Worm (Caenorhabditis elegans): Measurements from ENCODE around the gene sws-1.

DNA sequence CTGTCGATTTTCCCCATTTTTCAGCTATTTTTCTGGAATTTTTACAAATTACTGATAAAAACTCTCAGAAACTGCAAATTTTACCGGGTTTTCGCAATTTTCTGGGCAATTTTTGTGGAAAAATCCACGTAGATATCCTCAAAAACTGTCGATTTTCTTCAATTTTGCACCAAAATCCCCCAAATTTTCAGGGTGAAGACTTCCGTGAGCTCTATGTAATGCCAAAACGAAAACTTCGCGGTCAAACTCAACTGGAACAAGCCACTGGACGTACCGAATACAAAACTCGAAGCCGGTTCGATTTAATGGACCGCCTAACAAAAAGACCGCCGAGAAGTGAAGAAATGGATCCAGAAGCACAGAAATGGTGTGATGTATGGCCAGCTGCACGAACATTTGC lies 457 bp upstream of the sws-1 start:
- TF ChIP-seq nhr-76 (tag; optimal IDR thresholded peaks at IDR 0.05) (no peak), hpl-2 (GFP tag; optimal IDR thresholded peaks at IDR 0.05) (no peak), aha-1 (tag; optimal IDR thresholded peaks at IDR 0.05) (no peak), nhr-77 (tag; optimal IDR thresholded peaks at IDR 0.05) (no peak), ces-1 (GFP tag; optimal IDR thresholded peaks at IDR 0.05) (no peak), lin-15B (tag; optimal IDR thresholded peaks at IDR 0.05) (no peak), mdl-1 (tag; optimal IDR thresholded peaks at IDR 0.05) (no peak), jun-1 (tag; optimal IDR thresholded peaks at IDR 0.05) (no peak), ztf-11 (tag; optimal IDR thresholded peaks at IDR 0.05) (no peak), hlh-17 (GFP tag; optimal IDR thresholded peaks at IDR 0.05; ENCODE audit: borderline replicate concordance) (no peak), alr-1 (tag; optimal IDR thresholded peaks at IDR 0.05; ENCODE audit: borderline replicate concordance) (no peak)

Data from whole organism, L1 larva.